Fruit fly (Drosophila melanogaster): ENCODE data around the gene Muc68E.

DNA sequence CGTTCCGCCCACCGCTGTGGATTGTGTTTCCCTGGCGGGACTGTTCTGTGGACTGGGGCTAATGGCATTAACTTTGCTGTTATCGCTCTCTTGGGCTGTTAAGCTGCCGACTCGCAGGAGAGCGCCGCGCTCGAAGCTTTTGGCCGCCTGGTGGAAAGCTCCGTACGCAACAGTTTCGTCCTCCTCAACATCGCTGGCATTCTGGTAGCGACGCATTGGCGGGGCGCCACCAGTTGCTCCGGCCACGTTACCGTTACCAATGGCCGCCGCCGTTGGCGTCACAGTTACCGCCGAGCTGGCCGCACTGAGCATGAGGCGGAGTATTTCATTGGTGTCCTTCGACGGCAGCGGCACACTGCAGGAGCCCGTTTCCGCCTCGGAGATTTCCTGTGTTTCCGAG lies 35.5 kb downstream of the Muc68E start:
- TF ChIP-seq ttk (optimal IDR thresholded peaks at IDR 0.05) (no peak), Myc (optimal IDR thresholded peaks at IDR 0.05) (no peak), psq (optimal IDR thresholded peaks at IDR 0.05) (no peak)

Measured in Kc167 (cell line).